Worm (Caenorhabditis elegans): ENCODE data around the gene C27F2.6.

C27F2.6 gene

ce11 chrIII:4930154-4930679 lies 50.0 kb downstream of the C27F2.6 start, which contains the start of gene set-2 (continued):
- no peak for TF ChIP-seq nhr-237 (tag; optimal IDR thresholded peaks at IDR 0.05)
- TF ChIP-seq fos-1 (tag; optimal IDR thresholded peaks at IDR 0.05) = no peak
- TF ChIP-seq daf-12 (tag; optimal IDR thresholded peaks at IDR 0.05) = no peak
- no peak for TF ChIP-seq nhr-10 (tag; optimal IDR thresholded peaks at IDR 0.05)
- no peak for TF ChIP-seq tag-97 (GFP tag; IDR thresholded peaks at IDR 0.05)
- no peak for TF ChIP-seq nhr-6 (tag; optimal IDR thresholded peaks at IDR 0.05)
- TF ChIP-seq Y75B8A.6 (GFP tag; IDR thresholded peaks at IDR 0.05) = no peak
- TF ChIP-seq F49E8.2 (tag; optimal IDR thresholded peaks at IDR 0.05; ENCODE audit: borderline replicate concordance) = peak; percentile 44
- TF ChIP-seq zfp-2 (tag; optimal IDR thresholded peaks at IDR 0.05) = no peak
- TF ChIP-seq F10B5.3 (tag; optimal IDR thresholded peaks at IDR 0.05) = no peak
- TF ChIP-seq madf-5 (GFP tag; IDR thresholded peaks at IDR 0.05) = no peak
- peak; percentile 90 for TF ChIP-seq dmd-9 (GFP tag; IDR thresholded peaks at IDR 0.05)
- no peak for TF ChIP-seq ceh-44 (GFP tag; IDR thresholded peaks at IDR 0.05)
- TF ChIP-seq ceh-28 (tag; optimal IDR thresholded peaks at IDR 0.05) = no peak
